Fruit fly (Drosophila melanogaster) Kc167 (cell line): ENCODE results near the gene tal-1A.

ENCODE experiments used
- Myc ChIP-seq: fragments of >200 bp; optimal IDR thresholded peaks from 2 replicates; lab custom pipeline; 2017; ENCODE audit warnings: missing external identifiers
- Sin3A ChIP-seq: fragments of >200 bp; optimal IDR thresholded peaks from 2 replicates; lab custom pipeline; 2018; ENCODE audit warnings: missing external identifiers
- h ChIP-seq: fragments of >200 bp; optimal IDR thresholded peaks from 3 replicates; lab custom pipeline; 2018; ENCODE audit warnings: missing external identifiers
- insv ChIP-seq: fragments of >200 bp; optimal IDR thresholded peaks from 3 replicates; lab custom pipeline; 2018; ENCODE audit warnings: missing external identifiers
- psq ChIP-seq: fragments of >200 bp; optimal IDR thresholded peaks from 2 replicates; lab custom pipeline; 2017; ENCODE audit warnings: missing external identifiers
- ttk ChIP-seq: sonication (Bioruptor generic); optimal IDR thresholded peaks from 2 replicates; lab custom pipeline; 2017; ENCODE audit warnings: missing external identifiers

dm6 chr3R:13793979-13794665 is 18.8 kb upstream of the tal-1A start:
- TF ChIP-seq h = no peak
- TF ChIP-seq Myc (lab: Kevin White, UChicago) = no peak
- TF ChIP-seq psq (lab: Kevin White, UChicago) = no peak
- TF ChIP-seq Sin3A (lab: Kevin White, UChicago) = no peak
- TF ChIP-seq insv (lab: Kevin White, UChicago) = no peak
- no peak for TF ChIP-seq ttk
